Fruit fly (Drosophila melanogaster) whole organism: ENCODE data around the gene Dcps.

Source experiments
- CG8478 ChIP-seq: fragments of >200 bp; optimal IDR thresholded peaks from 2 replicates; lab custom pipeline; 2018; ENCODE audit warnings: inconsistent platforms
- Dll ChIP-seq: fragments of >200 bp; optimal IDR thresholded peaks from 2 replicates; lab custom pipeline; 2017
- EcR ChIP-seq, 2 experiments: fragments of >200 bp; optimal IDR thresholded peaks; 2 replicates each; lab custom pipeline; 2017; ENCODE audit warnings: missing biosample characterization in 2 of 2, missing genetic modification characterization in 2 of 2, missing genetic modification reagents in 2 of 2
- pan ChIP-seq: fragments of >200 bp; optimal IDR thresholded peaks from 2 replicates; lab custom pipeline; 2017
- psq ChIP-seq: fragments of >200 bp; optimal IDR thresholded peaks from 2 replicates; lab custom pipeline; 2017
- usp ChIP-seq: fragments of >200 bp; optimal IDR thresholded peaks from 2 replicates; lab custom pipeline; 2017; ENCODE audit warnings: missing biosample characterization, missing genetic modification characterization, mixed read lengths

DNA sequence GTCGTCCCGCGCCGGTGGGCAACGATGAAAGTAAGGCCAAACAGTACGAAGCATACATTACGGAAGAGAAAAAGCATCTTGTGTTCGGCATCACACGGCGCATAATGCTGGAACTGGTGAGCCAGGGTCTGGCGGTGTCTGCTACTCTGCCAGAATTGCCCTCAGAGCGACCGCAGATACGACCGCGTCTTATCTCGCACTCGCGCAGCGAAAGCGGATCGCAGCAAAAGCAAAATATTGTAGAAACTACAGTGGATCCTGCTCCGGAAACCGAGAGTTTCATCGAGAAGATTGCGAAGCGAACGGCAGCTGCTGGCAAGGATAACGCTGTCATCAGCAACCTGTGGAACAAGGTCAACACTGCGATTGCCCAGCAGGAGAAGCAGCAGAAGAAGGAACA, 43.1 kb upstream of the Dcps start:
- TF ChIP-seq EcR (GFP tag; optimal IDR thresholded peaks at IDR 0.05; lab: Kevin White, UChicago): no peak
- TF ChIP-seq CG8478 (lab: Kevin White, UChicago): no peak
- no peak for TF ChIP-seq psq (lab: Kevin White, UChicago)
- no peak for TF ChIP-seq Dll (lab: Kevin White, UChicago)
- TF ChIP-seq pan (lab: Kevin White, UChicago): no peak
- no peak for TF ChIP-seq usp (GFP tag; lab: Kevin White, UChicago)
